Worm (Caenorhabditis elegans) whole organism, L1 larva: ENCODE data around the gene F48G7.9.
A peak's percentile ranks its signal among the peaks of the same experiment; 100 is the strongest.

Experiments
- Y116A8C.19 ChIP-seq: sonication (generic microtip); optimal IDR thresholded peaks from 2 replicates; lab custom pipeline; 2016; ENCODE audit warnings: missing compliant biosample characterization, missing genetic modification characterization, borderline replicate concordance
- aly-2 ChIP-seq: fragments of 150-350 bp; optimal IDR thresholded peaks from 2 replicates; lab custom pipeline; 2014; ENCODE audit warnings: missing biosample characterization, missing genetic modification characterization
- blmp-1 ChIP-seq: fragments of 150-350 bp; optimal IDR thresholded peaks from 2 replicates; lab custom pipeline; 2014; ENCODE audit warnings: missing biosample characterization, missing genetic modification characterization
- ceh-63 ChIP-seq: fragments of 200-800 bp; sonication (Bioruptor generic); optimal IDR thresholded peaks from 2 replicates; lab custom pipeline; 2018; ENCODE audit warnings: mild to moderate bottlenecking, missing genetic modification characterization, missing compliant biosample characterization
- ceh-8 ChIP-seq: fragments of 200-800 bp; sonication (Bioruptor generic); optimal IDR thresholded peaks from 2 replicates; lab custom pipeline; 2018; ENCODE audit warnings: mild to moderate bottlenecking, missing genetic modification characterization, moderate library complexity, missing compliant biosample characterization
- ces-1 ChIP-seq: fragments of 150-350 bp; optimal IDR thresholded peaks from 2 replicates; lab custom pipeline; 2014; ENCODE audit warnings: missing biosample characterization, missing genetic modification reagents, missing genetic modification characterization
- elt-2 ChIP-seq: sonication (generic microtip); optimal IDR thresholded peaks from 2 replicates; lab custom pipeline; 2016; ENCODE audit warnings: missing genetic modification characterization, mild to moderate bottlenecking, inconsistent platforms, missing compliant biosample characterization, missing genetic modification reagents
- elt-3 ChIP-seq, 6 experiments: fragments of 150-350 bp in 1 of 6; sonication (generic microtip); optimal IDR thresholded peaks; 2 replicates each; lab custom pipeline; 2017 to 2018; ENCODE audit warnings: missing biosample characterization in 6 of 6, missing genetic modification characterization in 6 of 6, inconsistent platforms in 1 of 6
- fkh-10 ChIP-seq: sonication (generic microtip); optimal IDR thresholded peaks from 2 replicates; lab custom pipeline; 2017; ENCODE audit warnings: missing biosample characterization, missing genetic modification reagents, missing genetic modification characterization
- fkh-8 ChIP-seq: sonication (generic microtip); optimal IDR thresholded peaks from 2 replicates; lab custom pipeline; 2016; ENCODE audit warnings: mild to moderate bottlenecking, missing genetic modification characterization, missing compliant biosample characterization
- grh-1 ChIP-seq: fragments of 200-800 bp; sonication (Bioruptor generic); IDR thresholded peaks from 2 replicates; pipeline ENCODE4 v1.3.6; 2022; ENCODE audit warnings: missing genetic modification reagents, missing genetic modification characterization, missing compliant biosample characterization
- hlh-4 ChIP-seq: sonication (generic microtip); optimal IDR thresholded peaks from 2 replicates; lab custom pipeline; 2016; ENCODE audit warnings: mild to moderate bottlenecking, missing genetic modification characterization, missing compliant biosample characterization
- irx-1 ChIP-seq: sonication (generic microtip); optimal IDR thresholded peaks from 2 replicates; lab custom pipeline; 2016; ENCODE audit warnings: missing genetic modification characterization, missing compliant biosample characterization
- lin-35 ChIP-seq, 2 experiments: fragments of 150-350 bp; optimal IDR thresholded peaks; 2 replicates each; lab custom pipeline; 2014; ENCODE audit warnings: missing biosample characterization in 2 of 2, missing genetic modification characterization in 2 of 2, missing genetic modification reagents in 2 of 2
- lsy-2 ChIP-seq, 2 experiments: fragments of 150-350 bp; optimal IDR thresholded peaks; 2 replicates each; lab custom pipeline; 2014; ENCODE audit warnings: missing biosample characterization in 2 of 2, missing genetic modification characterization in 2 of 2
- mef-2 ChIP-seq: fragments of 150-350 bp; optimal IDR thresholded peaks from 2 replicates; lab custom pipeline; 2014; ENCODE audit warnings: missing biosample characterization, missing genetic modification characterization
- nhr-47 ChIP-seq: sonication (generic microtip); optimal IDR thresholded peaks from 2 replicates; lab custom pipeline; 2016; ENCODE audit warnings: mild to moderate bottlenecking, missing genetic modification characterization, moderate library complexity, missing compliant biosample characterization
- nhr-85 ChIP-seq: sonication (generic microtip); peaks from one replicate; lab custom pipeline; 2016; ENCODE audit warnings: missing genetic modification characterization, inconsistent platforms, missing compliant biosample characterization
- pax-3 ChIP-seq: fragments of 200-800 bp; sonication (Bioruptor generic); optimal IDR thresholded peaks from 2 replicates; lab custom pipeline; 2018; ENCODE audit warnings: mild to moderate bottlenecking, missing genetic modification characterization, moderate library complexity, missing compliant biosample characterization
- snu-23 ChIP-seq: sonication (generic microtip); optimal IDR thresholded peaks from 2 replicates; lab custom pipeline; 2016; ENCODE audit warnings: missing genetic modification characterization, missing compliant biosample characterization
- sox-4 ChIP-seq: sonication (generic microtip); optimal IDR thresholded peaks from 2 replicates; lab custom pipeline; 2016; ENCODE audit warnings: missing genetic modification characterization, missing compliant biosample characterization
- sup-37 ChIP-seq: fragments of 200-800 bp; sonication (Bioruptor generic); optimal IDR thresholded peaks from 2 replicates; lab custom pipeline; 2018; ENCODE audit warnings: mild to moderate bottlenecking, missing genetic modification characterization, missing compliant biosample characterization
- swsn-7 ChIP-seq: sonication (generic microtip); optimal IDR thresholded peaks from 2 replicates; lab custom pipeline; 2016; ENCODE audit warnings: missing genetic modification characterization, missing compliant biosample characterization
- tbx-2 ChIP-seq: sonication (generic microtip); optimal IDR thresholded peaks from 2 replicates; lab custom pipeline; 2016; ENCODE audit warnings: missing genetic modification characterization, missing compliant biosample characterization
- tlp-1 ChIP-seq: fragments of 150-350 bp; optimal IDR thresholded peaks from 2 replicates; lab custom pipeline; 2014; ENCODE audit warnings: missing biosample characterization, missing genetic modification characterization
- unc-30 ChIP-seq: sonication (generic microtip); optimal IDR thresholded peaks from 2 replicates; lab custom pipeline; 2017; ENCODE audit warnings: missing biosample characterization, missing genetic modification characterization
- unc-98 ChIP-seq: fragments of 200-800 bp; sonication (Bioruptor generic); IDR thresholded peaks from 2 replicates; pipeline ENCODE4 v1.3.6; 2022; ENCODE audit warnings: missing genetic modification characterization, missing compliant biosample characterization
- vab-15 ChIP-seq: sonication (generic microtip); optimal IDR thresholded peaks from 2 replicates; lab custom pipeline; 2017; ENCODE audit warnings: missing genotype, mild to moderate bottlenecking, missing genetic modification characterization, missing compliant biosample characterization
- zag-1 ChIP-seq: fragments of 150-350 bp; optimal IDR thresholded peaks from 2 replicates; lab custom pipeline; 2014; ENCODE audit warnings: missing biosample characterization, missing genetic modification characterization

The F48G7.9 gene

DNA sequence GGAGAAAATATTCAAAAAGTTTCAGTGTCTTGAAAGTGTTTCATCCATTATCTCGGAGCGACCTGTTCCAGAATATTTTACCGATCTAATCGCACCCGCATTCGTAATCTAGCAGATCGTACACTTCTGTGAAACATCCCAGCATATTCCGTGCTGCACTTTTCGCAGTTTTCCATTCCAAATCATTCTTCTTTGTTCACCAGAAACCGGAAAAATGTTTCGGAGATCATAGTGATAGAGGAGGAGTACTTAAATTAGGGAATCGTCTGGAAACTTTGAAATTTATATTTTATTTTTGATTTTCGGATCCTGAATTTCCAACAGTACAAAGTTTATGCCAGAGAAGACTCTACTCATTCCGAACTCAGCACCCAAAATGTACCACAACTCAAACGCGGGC lies 43.0 kb downstream of the F48G7.9 start, which contains the start of gene K06H6.2:
TSS of gene K06H6.2 (plus strand) at position 301 of the 400 bp plus-strand sequence.
- TF ChIP-seq aly-2 (tag; lab: Kevin White, UChicago), result no peak
- TF ChIP-seq ces-1 (GFP tag; lab: Kevin White, UChicago), result no peak
- no peak for TF ChIP-seq hlh-4
- TF ChIP-seq sox-4, result no peak
- TF ChIP-seq tbx-2 (tag; lab: Kevin White, UChicago), result no peak
- TF ChIP-seq fkh-8 (tag; lab: Kevin White, UChicago), result no peak
- TF ChIP-seq sup-37 (GFP tag; lab: Kevin White, UChicago), result no peak
- no peak for TF ChIP-seq mef-2 (tag; lab: Kevin White, UChicago)
- TF ChIP-seq ceh-63, result no peak
- no peak for TF ChIP-seq grh-1 (GFP tag; lab: Robert Waterston, UW)
- no peak for TF ChIP-seq unc-98 (GFP tag; lab: Robert Waterston, UW)
- no peak for TF ChIP-seq nhr-85 (tag; lab: Kevin White, UChicago)
- no peak for TF ChIP-seq fkh-10 (GFP tag; lab: Kevin White, UChicago)
- no peak for TF ChIP-seq snu-23 (GFP tag; lab: Kevin White, UChicago)
- TF ChIP-seq lsy-2 (tag; optimal IDR thresholded peaks at IDR 0.05; lab: Kevin White, UChicago), result no peak
- TF ChIP-seq swsn-7 (tag; lab: Kevin White, UChicago), result no peak
- no peak for TF ChIP-seq vab-15 (tag; lab: Kevin White, UChicago)

DNA sequence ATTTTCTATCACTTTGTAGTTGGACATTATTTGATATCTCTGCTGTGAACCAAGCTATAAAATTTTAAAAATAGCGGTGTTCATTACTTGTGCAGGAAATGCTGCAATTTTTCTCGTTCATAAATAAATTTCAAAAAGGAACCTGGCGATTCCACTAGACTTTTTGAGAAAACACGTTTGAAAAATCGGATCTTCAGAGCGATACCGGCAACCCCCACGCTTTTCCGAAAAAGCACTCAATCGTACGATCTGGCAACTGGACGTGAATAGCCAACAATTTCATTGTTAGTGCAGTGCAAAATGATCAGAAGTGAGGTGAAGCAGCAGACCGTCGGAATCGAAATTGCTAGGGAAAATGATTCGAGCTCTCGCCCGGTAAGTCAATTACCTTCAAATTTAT lies 46.8 kb downstream of the F48G7.9 start, which contains the start of gene nstp-7:
TSS of gene nstp-7 (plus strand) at position 301 of the 400 bp plus-strand sequence.
- TF ChIP-seq mef-2 (tag; lab: Kevin White, UChicago) (no peak), lin-35 (GFP tag; optimal IDR thresholded peaks at IDR 0.05; lab: Kevin White, UChicago) (no peak), irx-1 (tag; lab: Kevin White, UChicago) (no peak), tbx-2 (tag; lab: Kevin White, UChicago) (no peak), ceh-8 (GFP tag; lab: Kevin White, UChicago) (no peak), unc-98 (GFP tag; lab: Robert Waterston, UW) (no peak), Y116A8C.19 (tag; lab: Kevin White, UChicago) (no peak), zag-1 (tag; lab: Kevin White, UChicago) (no peak), elt-3 (tag; optimal IDR thresholded peaks at IDR 0.05; lab: Kevin White, UChicago) (no peak), nhr-47 (no peak), blmp-1 (tag; lab: Kevin White, UChicago) (no peak), elt-2 (tag; lab: Kevin White, UChicago) (no peak), vab-15 (tag; lab: Kevin White, UChicago) (no peak), unc-30 (tag; lab: Kevin White, UChicago) (no peak), tlp-1 (no peak), aly-2 (tag; lab: Kevin White, UChicago) (no peak), pax-3 (no peak)
- TF ChIP-seq, all 84 proteins: peak for 0

DNA sequence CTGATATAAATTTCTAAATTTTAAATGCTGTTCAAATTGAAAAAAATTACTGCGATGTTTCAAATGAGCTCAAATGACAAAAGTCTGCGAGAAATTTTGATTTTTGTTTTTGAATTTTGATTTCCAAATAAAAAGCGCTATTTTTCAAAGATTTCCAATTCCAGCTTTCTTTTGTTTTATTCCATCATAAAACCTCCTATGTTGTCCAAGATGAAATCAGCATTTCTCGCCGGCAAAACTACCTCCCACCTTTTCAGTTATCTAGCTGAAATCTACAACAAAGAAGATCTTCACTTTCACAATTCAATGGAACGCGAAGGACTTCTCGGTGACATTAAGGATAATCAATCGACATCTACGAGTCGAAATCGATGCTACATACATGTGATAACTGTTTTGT lies 49.5 kb downstream of the F48G7.9 start, which contains the start of gene K06H6.4:
TSS of gene K06H6.4 (plus strand) at position 301 of the 400 bp plus-strand sequence.
- no peak for TF ChIP-seq snu-23 (GFP tag; lab: Kevin White, UChicago)
- peak; percentile 29 for TF ChIP-seq blmp-1 (tag; lab: Kevin White, UChicago)
- TF ChIP-seq, all 84 proteins: peak for 1
